Fruit fly (Drosophila melanogaster): ENCODE data around the gene Vti1a.

Gene Vti1a

DNA sequence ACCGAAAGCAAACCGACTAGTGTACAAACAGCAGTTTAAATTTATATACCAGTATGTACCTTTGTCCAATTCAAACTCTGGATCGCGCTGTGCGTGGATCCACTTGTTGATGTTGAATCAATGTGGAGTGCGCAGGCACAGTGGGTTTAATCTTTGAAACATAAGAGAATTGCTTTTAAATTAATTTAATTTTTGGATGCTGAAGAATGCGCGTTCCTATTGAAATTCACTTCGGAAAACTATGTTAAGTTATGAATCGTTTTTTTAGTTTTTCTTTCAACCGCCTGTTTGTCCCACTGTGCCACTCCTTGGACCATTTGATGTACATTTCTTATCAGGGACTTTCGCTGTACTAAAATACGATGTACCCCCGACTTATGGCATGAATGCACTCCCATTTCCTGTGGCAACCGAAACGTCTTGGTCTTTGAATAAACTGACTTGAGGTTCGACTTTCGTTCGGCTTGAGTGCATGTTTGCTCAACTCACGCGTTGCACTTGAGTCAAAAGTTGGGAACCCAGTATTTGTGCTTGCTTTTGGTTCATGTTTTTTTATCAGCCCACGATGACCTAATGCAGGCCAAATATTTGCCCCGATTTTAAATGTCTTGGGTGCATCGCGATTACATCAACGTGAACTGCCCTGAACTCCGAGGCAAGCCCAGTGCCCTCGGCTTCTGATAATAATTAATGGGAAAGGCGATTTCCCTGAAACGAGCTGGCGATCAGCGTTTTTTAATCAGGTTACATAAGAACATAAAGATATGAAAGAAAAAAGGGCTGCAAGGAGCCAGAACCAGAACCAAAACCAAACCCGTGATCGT, 32.0 kb upstream of the Vti1a start (continued):
- peak; percentile 83 for TF ChIP-seq Sox15 (GFP tag; optimal IDR thresholded peaks at IDR 0.05)
- TF ChIP-seq dsx (GFP tag; optimal IDR thresholded peaks at IDR 0.05; ENCODE audit: poor library complexity, severe bottlenecking), result peak; percentile 89
- TF ChIP-seq CG9139 (GFP tag; optimal IDR thresholded peaks at IDR 0.05), result peak; percentile 87
- TF ChIP-seq Hr39 (GFP tag; optimal IDR thresholded peaks at IDR 0.05), result peak; percentile 92
- peak; percentile 93 for TF ChIP-seq acj6 (GFP tag; optimal IDR thresholded peaks at IDR 0.05)
- peak; percentile 93 for TF ChIP-seq OdsH (GFP tag; optimal IDR thresholded peaks at IDR 0.05)
- TF ChIP-seq Eip93F (GFP tag; optimal IDR thresholded peaks at IDR 0.05), result peak; percentile 81
- peak; percentile 84 for TF ChIP-seq CG7368 (GFP tag; optimal IDR thresholded peaks at IDR 0.05)
- TF ChIP-seq CG1621 (tag; optimal IDR thresholded peaks at IDR 0.05), result peak; percentile 95
- peak; percentile 95 for TF ChIP-seq Sox14 (GFP tag; optimal IDR thresholded peaks at IDR 0.05)
- TF ChIP-seq CG32006 (GFP tag; optimal IDR thresholded peaks at IDR 0.05), result peak; percentile 90
- TF ChIP-seq eg (GFP tag; IDR thresholded peaks at IDR 0.05), result peak; percentile 93
- peak; percentile 99 for TF ChIP-seq Eip78C (GFP tag)
- peak; percentile 97 for TF ChIP-seq lz (GFP tag; optimal IDR thresholded peaks at IDR 0.05)
- peak; percentile 84 for TF ChIP-seq Hr4 (GFP tag; optimal IDR thresholded peaks at IDR 0.05)
- TF ChIP-seq Ets96B (tag; optimal IDR thresholded peaks at IDR 0.05), result peak; percentile 91
- TF ChIP-seq fd59A (GFP tag; optimal IDR thresholded peaks at IDR 0.05), result peak; percentile 86
- TF ChIP-seq achi (GFP tag; optimal IDR thresholded peaks at IDR 0.05), result peak; percentile 92
- peak; percentile 92 for TF ChIP-seq CG3919 (GFP tag; optimal IDR thresholded peaks at IDR 0.05)

DNA sequence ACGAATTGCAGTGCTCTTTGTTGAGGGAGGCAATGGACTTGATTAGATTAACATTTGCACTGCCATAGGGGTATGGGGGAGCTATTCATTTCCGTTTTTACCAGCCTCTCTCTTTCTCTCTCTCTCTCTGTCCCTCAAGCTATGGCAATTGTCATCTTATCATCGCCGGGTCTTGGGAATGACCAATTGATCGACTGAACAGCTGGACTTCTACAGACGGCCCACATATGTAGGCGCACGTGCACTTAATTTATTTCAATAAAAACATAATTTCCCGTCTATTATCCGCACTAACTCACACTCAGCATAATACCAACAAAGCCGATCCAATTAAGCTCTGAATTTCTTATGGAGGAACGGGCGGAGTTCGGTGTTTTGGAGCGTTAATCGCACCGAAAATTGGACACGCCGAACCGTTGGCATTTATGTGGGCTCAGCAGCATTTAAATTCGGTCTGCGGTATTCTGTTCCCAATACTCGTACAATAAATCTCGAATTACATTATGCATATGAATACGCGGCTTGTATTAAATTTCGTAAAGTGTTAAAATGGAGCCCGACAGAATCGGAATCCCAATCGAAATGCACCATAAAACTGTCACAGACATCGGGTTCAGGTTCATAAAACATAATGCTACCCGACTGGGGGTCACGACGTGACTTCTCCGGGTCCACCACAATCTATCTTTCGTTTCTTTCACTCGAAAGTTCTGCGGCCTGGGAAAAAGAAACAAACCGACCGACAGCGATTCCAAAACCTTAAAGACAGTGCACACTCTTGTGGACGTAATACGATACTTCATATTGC, 31.1 kb upstream of the Vti1a start:
- TF ChIP-seq CG3032 (tag; optimal IDR thresholded peaks at IDR 0.05), result no peak
- TF ChIP-seq svp (GFP tag), result no peak
- TF ChIP-seq CG6163 (GFP tag; IDR thresholded peaks at IDR 0.05), result no peak
- no peak for TF ChIP-seq CG32006 (GFP tag; optimal IDR thresholded peaks at IDR 0.05)
- TF ChIP-seq CG8632 (GFP tag; optimal IDR thresholded peaks at IDR 0.05), result no peak
- TF ChIP-seq CG11902 (GFP tag; optimal IDR thresholded peaks at IDR 0.05), result no peak
- no peak for TF ChIP-seq esn (GFP tag; optimal IDR thresholded peaks at IDR 0.05)

DNA sequence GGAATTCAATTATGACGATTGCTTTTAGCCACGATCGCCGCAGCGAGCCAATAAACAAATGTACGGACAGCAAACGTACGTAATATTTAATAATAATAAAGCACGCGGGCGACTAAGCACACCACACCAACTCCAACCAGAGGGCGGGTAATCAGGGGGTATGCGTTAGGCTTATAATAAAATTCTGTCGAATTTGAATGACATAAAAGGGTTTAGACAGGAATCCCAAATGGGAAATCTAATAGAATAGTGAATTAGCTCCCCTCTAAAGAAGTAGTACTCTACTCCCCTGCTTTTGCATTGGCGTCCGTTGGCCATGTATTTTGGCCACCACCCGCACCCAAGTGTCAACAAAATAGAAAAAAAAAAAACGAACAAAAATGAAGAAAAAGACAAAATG, 29.7 kb upstream of the Vti1a start:
- TF ChIP-seq CG11294 (GFP tag; IDR thresholded peaks at IDR 0.05) (peak; percentile 64), achi (GFP tag; optimal IDR thresholded peaks at IDR 0.05) (no peak), eg (GFP tag; IDR thresholded peaks at IDR 0.05) (peak; percentile 83), esn (GFP tag; optimal IDR thresholded peaks at IDR 0.05) (no peak), CG10631 (GFP tag; optimal IDR thresholded peaks at IDR 0.05) (no peak), CG6792 (GFP tag; optimal IDR thresholded peaks at IDR 0.05) (no peak), CG6163 (GFP tag; IDR thresholded peaks at IDR 0.05) (peak; percentile 33; the same call in 2 of the 3 replicates), Gug (GFP tag; IDR thresholded peaks at IDR 0.05) (peak; percentile 65), CG8119 (GFP tag; IDR thresholded peaks at IDR 0.05) (peak; percentile 30; the same call in 1 of the 3 replicates), CG15336 (GFP tag; IDR thresholded peaks at IDR 0.05) (peak; percentile 63), pdm3 (GFP tag; optimal IDR thresholded peaks at IDR 0.05) (no peak)

DNA sequence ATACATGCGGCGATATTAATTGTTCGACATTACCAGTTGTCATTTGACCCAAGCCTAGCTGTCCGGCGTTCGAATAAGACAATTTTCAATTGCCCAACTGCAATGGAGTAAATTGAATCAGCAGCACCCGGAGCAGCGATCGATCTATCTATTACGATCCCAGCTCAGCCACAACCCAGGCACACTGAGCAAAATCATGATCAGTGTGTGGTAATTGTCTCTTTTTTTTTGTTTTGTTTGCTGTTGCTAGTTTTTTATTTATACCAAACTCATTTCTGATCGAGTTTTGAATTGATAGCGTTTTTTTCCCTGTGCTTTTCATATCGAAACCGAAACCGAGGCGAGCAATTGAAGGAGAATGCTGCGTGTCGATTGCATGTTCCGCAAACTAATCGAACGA, 29.1 kb upstream of the Vti1a start:
- TF ChIP-seq CG6276 (GFP tag; optimal IDR thresholded peaks at IDR 0.05), result no peak
- TF ChIP-seq CG8119 (GFP tag; IDR thresholded peaks at IDR 0.05), result 0 out of 3 replicates have a peak, but pooled peaks have one; percentile 18
- TF ChIP-seq Ets21C (GFP tag; optimal IDR thresholded peaks at IDR 0.05), result no peak
- TF ChIP-seq CG3032 (tag; optimal IDR thresholded peaks at IDR 0.05), result no peak
- TF ChIP-seq CG11762 (GFP tag; optimal IDR thresholded peaks at IDR 0.05; ENCODE audit: insufficient read depth), result no peak
- no peak for TF ChIP-seq Sox14 (GFP tag; optimal IDR thresholded peaks at IDR 0.05)
- peak; percentile 30 for TF ChIP-seq Hr4 (GFP tag; optimal IDR thresholded peaks at IDR 0.05)
- TF ChIP-seq net (GFP tag; optimal IDR thresholded peaks at IDR 0.05), result no peak
- no peak for TF ChIP-seq CG10631 (GFP tag; optimal IDR thresholded peaks at IDR 0.05)
- TF ChIP-seq CG6163 (GFP tag; IDR thresholded peaks at IDR 0.05), result peak; percentile 69
- TF ChIP-seq CG3919 (GFP tag; optimal IDR thresholded peaks at IDR 0.05), result no peak
- TF ChIP-seq CG11294 (GFP tag; IDR thresholded peaks at IDR 0.05), result peak; percentile 32; the same call in 1 of the 2 replicates
- TF ChIP-seq Gug (GFP tag; IDR thresholded peaks at IDR 0.05), result peak; percentile 25; the same call in 1 of the 2 replicates
- TF ChIP-seq dac (GFP tag; optimal IDR thresholded peaks at IDR 0.05), result no peak
- no peak for TF ChIP-seq CG32006 (GFP tag; optimal IDR thresholded peaks at IDR 0.05)
- no peak for TF ChIP-seq salr (GFP tag; optimal IDR thresholded peaks at IDR 0.05)
- TF ChIP-seq ss (GFP tag; optimal IDR thresholded peaks at IDR 0.05), result peak in 1 of 2 experiments; percentile 80
- no peak for TF ChIP-seq CG11902 (GFP tag; optimal IDR thresholded peaks at IDR 0.05)
- TF ChIP-seq CG8632 (GFP tag; optimal IDR thresholded peaks at IDR 0.05), result no peak
- TF ChIP-seq Lpt (GFP tag; optimal IDR thresholded peaks at IDR 0.05), result no peak
- no peak for TF ChIP-seq CG1621 (tag; optimal IDR thresholded peaks at IDR 0.05)
- TF ChIP-seq pdm3 (GFP tag; optimal IDR thresholded peaks at IDR 0.05), result no peak
- TF ChIP-seq dsx (GFP tag; optimal IDR thresholded peaks at IDR 0.05; ENCODE audit: poor library complexity, severe bottlenecking), result no peak
- no peak for TF ChIP-seq CG31627 (GFP tag; optimal IDR thresholded peaks at IDR 0.05)

Measured in whole organism, prepupa.